Fruit fly (Drosophila melanogaster): Measurements from ENCODE around the gene Ino80.

DNA sequence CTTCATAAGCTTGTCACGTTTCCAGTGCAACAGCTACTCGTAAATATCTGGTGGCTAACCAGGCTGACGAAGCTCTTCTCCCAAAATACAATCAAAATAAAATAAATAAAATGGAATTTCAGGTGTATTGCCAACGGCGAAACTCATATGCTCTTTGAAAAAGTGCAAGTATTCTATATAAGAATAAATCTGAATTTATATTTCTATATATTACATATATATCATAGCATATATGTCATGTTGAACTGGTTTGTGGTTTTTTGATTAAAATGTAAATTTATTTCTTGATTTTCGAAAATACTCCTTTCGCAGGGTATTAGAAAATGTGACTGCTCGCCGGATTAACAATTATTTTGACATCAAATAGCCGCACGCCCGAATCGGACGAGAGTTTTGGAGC is 55.3 kb downstream of the Ino80 start:
- TF ChIP-seq fd96Ca (GFP tag; IDR thresholded peaks at IDR 0.05), result no peak
- no peak for TF ChIP-seq CG14655 (GFP tag; optimal IDR thresholded peaks at IDR 0.05)
